Worm (Caenorhabditis elegans): ENCODE results near the gene ZK792.5.
A peak's percentile ranks its signal among the peaks of the same experiment; 100 is the strongest.

ZK792.5 gene

ce11 chrIV:11688018-11688417 is at the start of gene ZK792.5:
Gene ZK792.5 (minus strand): TSS chrIV:11688118.
- no peak for TF ChIP-seq lin-13 (GFP tag; optimal IDR thresholded peaks at IDR 0.05)
- no peak for TF ChIP-seq C34F6.9 (tag; optimal IDR thresholded peaks at IDR 0.05)
- no peak for TF ChIP-seq mab-5 (tag; optimal IDR thresholded peaks at IDR 0.05)
- no peak for TF ChIP-seq zag-1 (tag; optimal IDR thresholded peaks at IDR 0.05)
- no peak for TF ChIP-seq fos-1 (tag; optimal IDR thresholded peaks at IDR 0.05)
- TF ChIP-seq ceh-82 (tag; optimal IDR thresholded peaks at IDR 0.05), result no peak
- no peak for TF ChIP-seq lin-39 (tag; optimal IDR thresholded peaks at IDR 0.05)
- no peak for TF ChIP-seq nhr-25 (tag; optimal IDR thresholded peaks at IDR 0.05)

DNA sequence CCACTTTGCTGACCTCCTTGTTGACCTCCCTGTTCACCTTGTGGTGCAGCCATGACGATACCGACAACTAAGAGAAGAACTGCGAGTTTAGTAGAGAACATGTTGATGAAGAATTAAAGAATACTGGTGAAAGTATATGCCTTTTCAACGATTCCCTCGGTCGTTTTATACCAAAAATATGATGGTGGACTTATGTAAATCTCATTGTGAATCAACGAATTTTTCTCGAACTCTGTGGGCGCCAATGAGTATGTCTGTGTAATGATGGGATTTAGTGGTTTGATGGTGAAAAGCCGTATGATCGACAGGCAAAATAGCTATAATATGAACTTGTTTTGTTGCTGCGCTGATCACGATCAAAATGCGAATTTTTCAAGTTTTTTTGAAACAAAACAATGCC is 49.4 kb upstream of the ZK792.5 start, which contains the start of gene K01A6.8:
TSS of gene K01A6.8 (minus strand) at position 101 of the 400 bp plus-strand sequence.
- TF ChIP-seq unc-55 (GFP tag; optimal IDR thresholded peaks at IDR 0.05) (no peak), sma-3 (GFP tag; optimal IDR thresholded peaks at IDR 0.05) (no peak), unc-39 (tag; optimal IDR thresholded peaks at IDR 0.05) (no peak), skn-1 (tag; optimal IDR thresholded peaks at IDR 0.05) (no peak), F13H6.1 (tag; optimal IDR thresholded peaks at IDR 0.05) (no peak), nhr-77 (tag; optimal IDR thresholded peaks at IDR 0.05) (no peak), ceh-82 (tag; optimal IDR thresholded peaks at IDR 0.05) (no peak), ZK546.5 (tag; optimal IDR thresholded peaks at IDR 0.05) (no peak), mdl-1 (tag; optimal IDR thresholded peaks at IDR 0.05) (no peak), sma-9 (GFP tag; optimal IDR thresholded peaks at IDR 0.05) (no peak), sma-9 (tag; optimal IDR thresholded peaks at IDR 0.05) (no peak), aly-2 (tag; optimal IDR thresholded peaks at IDR 0.05) (no peak), lin-13 (GFP tag; optimal IDR thresholded peaks at IDR 0.05) (no peak), unc-62 (GFP tag; optimal IDR thresholded peaks at IDR 0.05) (no peak), nhr-12 (tag; optimal IDR thresholded peaks at IDR 0.05) (no peak), nhr-237 (tag; optimal IDR thresholded peaks at IDR 0.05) (no peak), egl-27 (tag; optimal IDR thresholded peaks at IDR 0.05) (no peak), elt-3 (tag; optimal IDR thresholded peaks at IDR 0.05) (no peak)

ce11 chrIV:11735025-11735424 is 47.1 kb upstream of the ZK792.5 start, which contains the start of gene K01A6.6:
Gene K01A6.6 (plus strand): TSS chrIV:11735325.
- TF ChIP-seq unc-39 (tag; optimal IDR thresholded peaks at IDR 0.05) (no peak), skn-1 (tag; optimal IDR thresholded peaks at IDR 0.05) (no peak), ZK546.5 (tag; optimal IDR thresholded peaks at IDR 0.05) (no peak), snpc-4 (tag; optimal IDR thresholded peaks at IDR 0.05) (no peak), gmeb-1 (tag; optimal IDR thresholded peaks at IDR 0.05) (no peak), nhr-77 (tag; optimal IDR thresholded peaks at IDR 0.05) (no peak), F13H6.1 (tag; optimal IDR thresholded peaks at IDR 0.05) (no peak), elt-1 (tag; optimal IDR thresholded peaks at IDR 0.05) (no peak), unc-62 (GFP tag; optimal IDR thresholded peaks at IDR 0.05) (no peak), ztf-11 (tag; optimal IDR thresholded peaks at IDR 0.05) (no peak), zag-1 (tag; optimal IDR thresholded peaks at IDR 0.05) (no peak), lin-11 (tag; optimal IDR thresholded peaks at IDR 0.05) (no peak), nhr-21 (tag; optimal IDR thresholded peaks at IDR 0.05) (no peak), R02D3.7 (tag; optimal IDR thresholded peaks at IDR 0.05) (no peak), nhr-237 (tag; optimal IDR thresholded peaks at IDR 0.05) (no peak), fos-1 (tag; optimal IDR thresholded peaks at IDR 0.05) (no peak), sma-9 (GFP tag; optimal IDR thresholded peaks at IDR 0.05) (no peak), sma-9 (tag; optimal IDR thresholded peaks at IDR 0.05) (no peak), mab-5 (tag; optimal IDR thresholded peaks at IDR 0.05) (no peak), ztf-1 (GFP tag; conservative IDR thresholded peaks at IDR 0.05) (no peak), nhr-25 (tag; optimal IDR thresholded peaks at IDR 0.05) (no peak)

- TF ChIP-seq lin-13 (GFP tag; optimal IDR thresholded peaks at IDR 0.05) (no peak), aly-2 (tag; optimal IDR thresholded peaks at IDR 0.05) (no peak), nhr-21 (tag; optimal IDR thresholded peaks at IDR 0.05) (no peak), ceh-82 (tag; optimal IDR thresholded peaks at IDR 0.05) (no peak), peb-1 (tag; optimal IDR thresholded peaks at IDR 0.05) (no peak), ZK546.5 (tag; optimal IDR thresholded peaks at IDR 0.05) (no peak), blmp-1 (tag; optimal IDR thresholded peaks at IDR 0.05; ENCODE audit: insufficient read depth) (no peak), snpc-4 (tag; optimal IDR thresholded peaks at IDR 0.05) (no peak)
Observed at ce11 chrIV:11723255-11723654, 35.3 kb upstream of the ZK792.5 start.

ce11 chrIV:11721878-11722277 is 34.0 kb upstream of the ZK792.5 start:
- TF ChIP-seq crh-2 (tag; optimal IDR thresholded peaks at IDR 0.05), result peak; percentile 2
- peak; percentile 75 for TF ChIP-seq fos-1 (tag; optimal IDR thresholded peaks at IDR 0.05)
- no peak for TF ChIP-seq F13H6.1 (tag; optimal IDR thresholded peaks at IDR 0.05)

Measured in whole organism, L2 larva.